Worm (Caenorhabditis elegans) whole organism, early embryonic: ENCODE measurements around the gene dhcr-7.

Experiments
- B0310.2 ChIP-seq: sonication (generic microtip); optimal IDR thresholded peaks from 2 replicates; lab custom pipeline; 2016; ENCODE audit warnings: mild to moderate bottlenecking, missing genetic modification characterization, missing compliant biosample characterization
- F13C5.2 ChIP-seq: sonication (generic microtip); optimal IDR thresholded peaks from 2 replicates; lab custom pipeline; 2017; ENCODE audit warnings: mild to moderate bottlenecking, missing genetic modification characterization, inconsistent platforms, missing compliant biosample characterization
- aly-1 ChIP-seq: sonication (generic microtip); optimal IDR thresholded peaks from 2 replicates; lab custom pipeline; 2016; ENCODE audit warnings: missing genetic modification characterization, missing compliant biosample characterization
- ama-1 ChIP-seq: fragments of 150-350 bp; optimal IDR thresholded peaks from 2 replicates; lab custom pipeline; 2014
- ceh-13 ChIP-seq: fragments of 200-800 bp; sonication (Bioruptor generic); optimal IDR thresholded peaks from 2 replicates; lab custom pipeline; 2018; ENCODE audit warnings: mild to moderate bottlenecking, missing genetic modification characterization, missing compliant biosample characterization
- ceh-36 ChIP-seq: sonication (generic microtip); optimal IDR thresholded peaks from 2 replicates; lab custom pipeline; 2016; ENCODE audit warnings: missing genetic modification characterization, inconsistent platforms, missing compliant biosample characterization
- ets-7 ChIP-seq: sonication (generic microtip); optimal IDR thresholded peaks from 2 replicates; lab custom pipeline; 2016; ENCODE audit warnings: missing genotype, missing genetic modification characterization, missing compliant biosample characterization
- flt-1 ChIP-seq: fragments of 200-800 bp; sonication (Bioruptor generic); IDR thresholded peaks from 2 replicates; pipeline ENCODE4 v1.3.6; 2022; ENCODE audit warnings: missing genetic modification characterization, missing compliant biosample characterization
- hmg-4 ChIP-seq: fragments of 200-800 bp; sonication (Bioruptor generic); optimal IDR thresholded peaks from 2 replicates; lab custom pipeline; 2018; ENCODE audit warnings: mild to moderate bottlenecking, missing genetic modification characterization, missing compliant biosample characterization
- hnd-1 ChIP-seq: sonication (generic microtip); optimal IDR thresholded peaks from 2 replicates; lab custom pipeline; 2016; ENCODE audit warnings: missing genetic modification characterization, missing compliant biosample characterization
- pes-1 ChIP-seq: fragments of 200-800 bp; sonication (Bioruptor generic); IDR thresholded peaks from 2 replicates; pipeline ENCODE4 v1.3.6; 2022; ENCODE audit warnings: missing genetic modification reagents, missing genetic modification characterization, missing compliant biosample characterization
- sea-1 ChIP-seq: fragments of 200-800 bp; sonication (Bioruptor generic); conservative IDR thresholded peaks from 2 replicates; pipeline ENCODE4 v1.3.6; 2022; ENCODE audit warnings: missing genetic modification characterization, missing compliant biosample characterization
- tbx-37 ChIP-seq: fragments of 200-800 bp; sonication (Bioruptor generic); conservative IDR thresholded peaks from 2 replicates; pipeline ENCODE4 v1.3.6; 2022; ENCODE audit warnings: missing genetic modification reagents, missing genetic modification characterization, missing compliant biosample characterization

DNA sequence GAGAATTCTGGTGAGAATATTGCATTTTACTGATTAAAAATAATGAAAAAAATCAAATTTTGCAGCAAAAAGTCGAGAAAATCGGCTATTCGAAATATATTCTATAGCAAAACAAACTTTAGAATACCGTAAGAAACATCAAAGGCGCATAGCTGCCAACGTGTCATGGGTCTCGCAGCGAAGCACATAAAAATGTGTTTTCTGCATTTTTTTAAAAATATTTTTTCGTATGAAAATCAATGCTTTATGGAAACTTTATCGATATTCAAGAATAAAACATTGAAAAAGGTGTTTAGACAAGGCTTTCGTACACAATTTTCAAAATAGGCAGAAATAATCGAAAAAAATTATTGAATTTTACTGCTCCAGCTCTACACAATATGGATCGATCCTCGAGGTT lies 8.7 kb downstream of the dhcr-7 start:
- no peak for TF ChIP-seq ama-1
- TF ChIP-seq flt-1 (GFP tag; lab: Robert Waterston, UW), result no peak
- TF ChIP-seq ceh-36 (tag; lab: Kevin White, UChicago), result no peak
- TF ChIP-seq ceh-13 (GFP tag; lab: Kevin White, UChicago), result no peak
- TF ChIP-seq tbx-37 (GFP tag; lab: Robert Waterston, UW), result no peak
- TF ChIP-seq sea-1, result no peak
- no peak for TF ChIP-seq aly-1 (tag; lab: Kevin White, UChicago)
- TF ChIP-seq hmg-4, result no peak
- no peak for TF ChIP-seq pes-1 (GFP tag; lab: Robert Waterston, UW)
- TF ChIP-seq B0310.2 (tag; lab: Kevin White, UChicago), result no peak
- no peak for TF ChIP-seq F13C5.2 (tag; lab: Kevin White, UChicago)
- no peak for TF ChIP-seq ets-7 (tag; lab: Kevin White, UChicago)
- no peak for TF ChIP-seq hnd-1 (tag; lab: Kevin White, UChicago)
